Worm (Caenorhabditis elegans): ENCODE data around the gene nol-6.

DNA sequence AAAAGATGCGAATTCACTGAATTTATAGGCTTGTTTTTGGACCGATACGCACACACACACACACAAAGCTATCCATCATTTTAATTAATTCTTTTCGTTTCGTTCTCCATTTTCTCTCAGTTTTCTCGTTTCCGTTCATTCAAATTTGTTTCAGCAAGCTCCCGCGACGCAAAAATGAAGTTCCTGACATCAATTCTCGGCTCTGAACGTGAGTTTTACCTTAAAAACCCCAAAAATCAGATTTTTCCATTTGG lies 964 bp upstream of the nol-6 start, which contains the start of gene Y51H7C.3:
- TF ChIP-seq R02D3.7 (tag; optimal IDR thresholded peaks at IDR 0.05) (no peak), skn-1 (tag; optimal IDR thresholded peaks at IDR 0.05) (no peak), ama-1 (optimal IDR thresholded peaks at IDR 0.05) (no peak), unc-55 (GFP tag; optimal IDR thresholded peaks at IDR 0.05) (no peak), lin-13 (GFP tag; optimal IDR thresholded peaks at IDR 0.05) (no peak), lin-39 (tag; optimal IDR thresholded peaks at IDR 0.05) (no peak), ZK546.5 (tag; optimal IDR thresholded peaks at IDR 0.05) (no peak), snpc-4 (tag; optimal IDR thresholded peaks at IDR 0.05) (no peak), unc-62 (GFP tag; optimal IDR thresholded peaks at IDR 0.05) (no peak), ztf-11 (tag; optimal IDR thresholded peaks at IDR 0.05) (no peak), aly-2 (tag; optimal IDR thresholded peaks at IDR 0.05) (no peak), nhr-129 (tag; optimal IDR thresholded peaks at IDR 0.05) (no peak)

Measured in whole organism, L2 larva.